Fruit fly (Drosophila melanogaster): Measurements from ENCODE around the gene betaTub97EF.
"Not testable (repeated sequence)": the region's sequence is repeated elsewhere in the genome, so short reads cannot be mapped to it uniquely, and the experiment has no call there.

betaTub97EF gene

DNA sequence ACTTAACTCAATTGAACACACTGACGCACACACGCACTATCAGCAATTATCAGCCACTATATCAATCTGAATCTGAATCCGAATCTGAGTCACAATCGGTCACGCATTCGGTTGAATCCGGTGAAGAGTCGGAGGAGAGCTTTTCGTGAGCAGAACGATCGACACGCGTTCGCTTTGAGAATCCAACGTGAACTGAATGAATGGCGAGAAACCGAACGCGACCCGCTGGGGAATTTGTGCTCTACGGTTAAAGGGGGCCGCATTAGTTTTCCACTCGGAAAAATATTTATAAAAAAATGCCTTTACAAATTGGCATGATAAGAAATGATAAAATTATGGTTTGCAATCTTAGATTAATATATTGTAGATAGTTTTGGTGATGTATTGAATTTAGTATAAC is at the start of gene betaTub97EF:
Gene betaTub97EF (minus strand): TSS at position 196 of the 400 bp plus-strand sequence.
- TF ChIP-seq ttk (optimal IDR thresholded peaks at IDR 0.05) (no peak), Myc (optimal IDR thresholded peaks at IDR 0.05) (no peak), Sin3A (optimal IDR thresholded peaks at IDR 0.05) (no peak), h (optimal IDR thresholded peaks at IDR 0.05) (no peak), psq (optimal IDR thresholded peaks at IDR 0.05) (no peak), insv (optimal IDR thresholded peaks at IDR 0.05) (no peak)

DNA sequence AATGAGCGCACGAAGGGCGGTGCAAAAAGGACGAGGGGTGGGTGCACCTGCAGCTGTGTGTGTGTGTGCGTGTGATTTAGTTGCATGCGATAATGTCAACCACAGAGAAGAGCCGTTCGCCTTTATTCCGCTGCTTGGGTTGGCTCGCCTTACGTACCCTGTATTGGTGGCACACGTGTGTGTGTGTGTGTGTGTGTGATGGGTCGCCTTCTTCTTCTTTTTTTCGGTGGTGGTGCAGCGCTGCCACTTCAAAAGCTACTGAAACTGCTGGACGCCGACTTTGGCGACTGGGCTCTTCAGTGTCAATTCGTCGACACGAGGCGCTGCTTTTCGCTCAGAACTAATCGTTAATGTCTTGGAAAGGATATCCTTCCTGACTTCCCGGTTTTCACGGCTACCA is 38.1 kb upstream of the betaTub97EF start, which contains the start of gene trv:
Gene trv (plus strand): TSS at position 301 of the 400 bp plus-strand sequence.
- TF ChIP-seq Myc (optimal IDR thresholded peaks at IDR 0.05): no peak
- no peak for TF ChIP-seq psq (optimal IDR thresholded peaks at IDR 0.05)
- no peak for TF ChIP-seq insv (optimal IDR thresholded peaks at IDR 0.05)
- no peak for TF ChIP-seq h (optimal IDR thresholded peaks at IDR 0.05)
- no peak for TF ChIP-seq Sin3A (optimal IDR thresholded peaks at IDR 0.05)
- TF ChIP-seq ttk (optimal IDR thresholded peaks at IDR 0.05): no peak

DNA sequence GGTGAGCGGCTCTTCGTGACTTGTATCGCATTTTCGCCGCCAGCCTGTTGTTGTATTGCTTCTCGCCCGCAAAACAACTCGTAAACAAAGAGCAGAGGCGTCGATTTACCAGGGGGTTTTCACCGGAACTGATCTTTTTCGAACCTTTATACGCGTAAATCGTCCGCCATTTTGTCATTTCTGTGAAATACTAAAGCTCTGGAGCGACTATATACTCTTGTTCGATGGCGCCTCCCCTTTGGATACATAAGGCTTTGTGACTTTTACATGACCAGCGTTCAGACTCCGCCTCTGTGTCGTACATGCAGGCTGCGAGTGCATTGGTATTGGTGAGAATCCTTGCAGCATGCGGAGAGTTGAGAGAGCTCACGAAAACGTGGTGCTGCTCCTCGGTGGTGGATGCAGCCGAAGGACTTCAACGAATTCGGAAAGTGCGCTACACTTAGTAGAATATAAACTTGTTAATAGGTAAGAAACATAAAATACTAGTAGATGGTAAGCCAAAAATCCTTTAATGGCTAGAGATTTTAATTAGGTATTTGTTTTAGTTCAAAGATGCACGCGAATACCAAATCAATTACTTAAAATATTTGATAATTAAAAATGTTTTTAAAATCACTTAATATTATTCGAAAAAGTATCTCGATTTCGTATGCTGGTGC is 37.2 kb upstream of the betaTub97EF start:
- TF ChIP-seq psq (optimal IDR thresholded peaks at IDR 0.05) (no peak), insv (optimal IDR thresholded peaks at IDR 0.05) (no peak)

DNA sequence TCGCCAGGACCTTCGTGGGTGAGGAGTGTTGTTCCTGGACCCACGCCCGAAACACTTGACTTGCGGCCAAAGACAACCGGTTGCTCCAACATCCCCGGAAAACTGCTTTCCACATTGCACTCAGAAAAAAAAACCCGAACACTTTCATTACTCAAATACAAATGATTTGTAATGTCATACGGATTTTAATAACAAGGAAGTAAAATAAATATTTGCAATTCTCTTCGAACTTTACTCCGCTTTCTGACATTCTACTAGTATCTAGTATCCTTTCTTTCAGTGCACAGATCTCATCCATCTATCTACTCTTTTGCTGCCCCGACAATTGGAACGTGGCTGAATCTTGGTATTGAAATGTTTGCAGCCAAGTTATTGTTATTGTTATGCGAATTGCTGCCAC is 32.4 kb upstream of the betaTub97EF start:
- TF ChIP-seq h (optimal IDR thresholded peaks at IDR 0.05) (no peak), Myc (optimal IDR thresholded peaks at IDR 0.05) (no peak), psq (optimal IDR thresholded peaks at IDR 0.05) (no peak), Sin3A (optimal IDR thresholded peaks at IDR 0.05) (no peak), ttk (optimal IDR thresholded peaks at IDR 0.05) (no peak), insv (optimal IDR thresholded peaks at IDR 0.05) (no peak)

DNA sequence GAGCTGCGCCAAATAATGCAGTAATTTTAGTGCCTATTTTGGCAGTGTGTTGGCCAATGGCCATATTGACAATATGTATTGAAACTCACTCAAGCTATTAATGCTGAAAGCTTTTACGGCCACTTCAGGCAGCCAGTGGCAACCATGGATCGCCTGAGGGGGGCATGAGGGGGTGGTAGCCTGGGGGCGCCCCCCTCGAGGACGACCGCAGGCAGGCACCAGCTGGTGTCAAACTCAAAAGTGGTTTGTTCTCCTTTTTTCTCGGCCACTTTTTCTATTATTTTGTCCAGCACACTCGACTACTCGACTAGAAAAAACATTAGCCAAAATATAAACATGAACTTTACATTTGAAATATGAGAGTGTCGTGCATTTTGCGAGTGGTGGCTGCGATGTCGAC is 31.6 kb upstream of the betaTub97EF start:
- TF ChIP-seq h (optimal IDR thresholded peaks at IDR 0.05): no peak
- TF ChIP-seq insv (optimal IDR thresholded peaks at IDR 0.05): no peak
- TF ChIP-seq ttk (optimal IDR thresholded peaks at IDR 0.05): no peak
- TF ChIP-seq Myc (optimal IDR thresholded peaks at IDR 0.05): no peak
- TF ChIP-seq psq (optimal IDR thresholded peaks at IDR 0.05): no peak
- TF ChIP-seq Sin3A (optimal IDR thresholded peaks at IDR 0.05): no peak

DNA sequence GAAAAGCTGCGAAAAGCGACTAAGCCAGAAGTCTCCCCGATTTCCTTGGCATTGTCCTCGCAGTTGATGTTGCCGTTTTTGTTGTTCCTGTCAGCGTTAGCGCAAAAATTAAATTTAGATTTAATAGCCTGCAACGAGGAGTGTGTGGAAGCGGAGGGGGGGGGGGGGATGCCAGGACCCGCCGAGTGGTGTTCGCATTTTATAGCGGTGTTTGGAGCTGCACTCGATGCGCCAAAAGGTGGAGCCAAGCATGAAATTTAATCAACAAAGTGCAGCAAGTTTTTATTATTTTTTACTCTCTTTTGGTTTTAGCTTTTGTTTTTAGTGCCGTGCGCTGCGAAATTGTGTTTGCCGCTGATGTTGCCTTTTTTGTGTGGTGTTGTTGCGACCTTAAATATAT is 26.8 kb upstream of the betaTub97EF start:
- TF ChIP-seq Myc (optimal IDR thresholded peaks at IDR 0.05): no peak
- no peak for TF ChIP-seq insv (optimal IDR thresholded peaks at IDR 0.05)
- no peak for TF ChIP-seq Sin3A (optimal IDR thresholded peaks at IDR 0.05)
- no peak for TF ChIP-seq psq (optimal IDR thresholded peaks at IDR 0.05)
- no peak for TF ChIP-seq h (optimal IDR thresholded peaks at IDR 0.05)
- TF ChIP-seq ttk (optimal IDR thresholded peaks at IDR 0.05): no peak

DNA sequence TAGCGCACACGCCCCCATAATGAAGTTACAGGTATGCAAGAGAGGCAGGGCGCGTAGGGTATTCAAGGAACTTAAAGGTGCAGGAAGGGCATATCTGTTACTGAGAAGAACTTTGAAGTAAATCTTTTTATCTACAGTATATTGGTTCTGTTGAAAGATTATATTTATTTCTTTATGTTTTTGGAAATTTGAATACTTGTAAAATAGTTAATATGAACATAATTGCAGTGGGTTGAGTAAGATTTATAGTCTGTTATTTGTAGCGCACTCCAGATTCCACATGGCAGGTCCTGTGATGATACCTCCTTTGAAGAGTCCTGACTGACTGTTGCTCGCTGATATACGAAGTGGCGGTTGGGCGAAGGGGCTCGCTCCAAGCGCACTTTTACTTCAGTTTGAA is 15.8 kb upstream of the betaTub97EF start:
- TF ChIP-seq insv (optimal IDR thresholded peaks at IDR 0.05) (no peak), h (optimal IDR thresholded peaks at IDR 0.05) (no peak), Myc (optimal IDR thresholded peaks at IDR 0.05) (no peak), Sin3A (optimal IDR thresholded peaks at IDR 0.05) (no peak), psq (optimal IDR thresholded peaks at IDR 0.05) (no peak), ttk (optimal IDR thresholded peaks at IDR 0.05) (no peak)

DNA sequence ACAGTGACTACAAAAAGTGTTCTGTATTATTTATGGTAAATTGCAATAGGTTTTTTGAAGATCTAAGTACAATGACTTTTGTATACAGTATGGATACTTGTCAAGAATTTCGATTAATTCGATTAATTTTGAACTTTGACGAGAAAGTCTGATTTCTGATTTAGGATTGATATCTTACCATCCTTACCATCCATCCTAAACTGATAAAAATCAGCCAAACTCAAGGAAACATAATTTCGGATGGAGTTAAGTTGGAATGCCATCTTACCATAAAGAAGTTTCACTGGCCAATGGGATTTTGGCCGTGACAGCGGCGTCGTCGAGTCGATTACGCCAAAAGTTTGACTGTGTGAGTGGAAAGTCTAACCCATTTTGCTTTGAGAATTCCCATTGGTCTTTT is 2.5 kb upstream of the betaTub97EF start, which contains the start of gene CG4815:
Gene CG4815 (minus strand): TSS at position 101 of the 400 bp plus-strand sequence.
- no peak for TF ChIP-seq Sin3A (optimal IDR thresholded peaks at IDR 0.05)
- TF ChIP-seq psq (optimal IDR thresholded peaks at IDR 0.05): no peak
- TF ChIP-seq insv (optimal IDR thresholded peaks at IDR 0.05): no peak
- TF ChIP-seq ttk (optimal IDR thresholded peaks at IDR 0.05): no peak
- TF ChIP-seq Myc (optimal IDR thresholded peaks at IDR 0.05): no peak
- TF ChIP-seq h (optimal IDR thresholded peaks at IDR 0.05): no peak

DNA sequence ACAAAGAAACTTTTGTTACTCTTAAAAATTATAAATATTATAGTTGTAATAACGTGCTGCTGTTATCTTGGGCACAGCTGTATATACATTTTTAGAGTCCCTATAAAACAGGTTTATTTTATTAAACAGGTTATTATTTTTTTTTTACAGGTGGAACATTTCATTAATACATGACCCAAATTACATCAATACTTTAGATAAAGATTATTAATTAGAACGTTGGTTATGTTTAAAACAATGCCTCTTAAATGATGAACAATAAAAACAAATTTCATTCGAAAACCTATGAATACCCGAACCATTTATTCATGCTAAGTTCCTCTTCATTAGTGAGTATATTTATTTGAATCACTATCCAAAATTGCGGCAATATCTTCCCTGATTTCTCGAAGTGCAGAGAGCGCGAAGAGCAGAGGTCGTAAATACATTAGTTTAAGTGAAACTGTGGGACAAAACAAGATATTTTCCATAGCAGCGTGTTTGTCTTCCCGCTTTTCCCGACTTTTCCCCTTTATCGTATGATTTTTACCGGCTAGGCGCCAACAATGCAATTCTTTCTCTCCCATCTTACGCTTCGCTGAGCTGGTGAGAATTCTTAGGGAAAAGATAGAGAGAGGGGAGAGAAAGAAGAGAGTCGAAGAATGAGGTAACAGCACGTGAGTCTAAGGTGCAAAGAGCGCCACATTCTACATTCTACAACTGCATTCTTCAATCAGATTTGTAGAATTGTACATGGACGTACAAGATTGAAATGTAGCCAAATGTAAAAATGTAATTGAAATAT is 655 bp upstream of the betaTub97EF start:
- TF ChIP-seq Sin3A (optimal IDR thresholded peaks at IDR 0.05) (no peak), insv (optimal IDR thresholded peaks at IDR 0.05) (no peak), ttk (optimal IDR thresholded peaks at IDR 0.05) (no peak), Myc (optimal IDR thresholded peaks at IDR 0.05) (no peak), h (optimal IDR thresholded peaks at IDR 0.05) (no peak)

DNA sequence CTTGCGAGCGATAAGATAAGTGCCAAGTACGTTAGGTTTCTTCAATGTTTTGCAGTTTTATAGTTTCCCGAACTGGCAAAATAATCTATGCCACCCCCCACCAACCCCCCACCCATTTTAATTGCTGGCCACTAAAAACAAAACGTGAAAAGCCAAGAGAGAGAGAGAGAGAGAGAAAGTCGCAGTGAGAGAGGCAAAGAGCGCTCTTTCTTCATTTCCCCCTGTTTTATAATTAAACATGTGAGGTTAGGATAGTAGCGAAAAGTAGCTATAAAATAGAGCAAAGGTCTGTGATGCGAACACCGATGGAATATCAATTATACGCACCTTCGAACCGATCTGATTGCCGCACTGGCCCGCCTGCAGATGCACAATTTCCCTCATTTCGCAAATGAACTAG is 412 bp downstream of the betaTub97EF start:
- TF ChIP-seq ttk (optimal IDR thresholded peaks at IDR 0.05) (no peak), h (optimal IDR thresholded peaks at IDR 0.05) (no peak), Myc (optimal IDR thresholded peaks at IDR 0.05) (no peak), Sin3A (optimal IDR thresholded peaks at IDR 0.05) (no peak), psq (optimal IDR thresholded peaks at IDR 0.05) (no peak), insv (optimal IDR thresholded peaks at IDR 0.05) (no peak)

DNA sequence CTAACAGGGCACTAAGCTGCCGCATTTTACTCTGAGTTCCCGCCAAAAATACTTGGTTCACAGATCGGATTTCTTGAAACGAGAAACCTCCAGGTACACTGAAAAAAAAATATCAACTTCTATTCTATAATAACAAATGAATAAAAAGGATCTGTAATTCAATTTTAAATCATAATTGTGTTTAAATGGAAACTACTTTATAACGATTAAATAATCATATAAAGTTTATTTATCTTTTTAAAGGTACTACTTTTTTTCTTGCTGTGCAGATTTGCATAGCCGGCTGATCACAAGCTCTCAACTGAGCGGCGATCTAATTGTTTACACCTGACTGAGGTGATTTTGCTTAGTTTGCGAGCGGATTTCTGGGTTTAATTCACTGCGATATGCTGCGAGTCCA is 855 bp downstream of the betaTub97EF start:
- TF ChIP-seq Myc (optimal IDR thresholded peaks at IDR 0.05) (no peak), psq (optimal IDR thresholded peaks at IDR 0.05) (no peak), insv (optimal IDR thresholded peaks at IDR 0.05) (no peak), ttk (optimal IDR thresholded peaks at IDR 0.05) (no peak), h (optimal IDR thresholded peaks at IDR 0.05) (no peak), Sin3A (optimal IDR thresholded peaks at IDR 0.05) (no peak)

DNA sequence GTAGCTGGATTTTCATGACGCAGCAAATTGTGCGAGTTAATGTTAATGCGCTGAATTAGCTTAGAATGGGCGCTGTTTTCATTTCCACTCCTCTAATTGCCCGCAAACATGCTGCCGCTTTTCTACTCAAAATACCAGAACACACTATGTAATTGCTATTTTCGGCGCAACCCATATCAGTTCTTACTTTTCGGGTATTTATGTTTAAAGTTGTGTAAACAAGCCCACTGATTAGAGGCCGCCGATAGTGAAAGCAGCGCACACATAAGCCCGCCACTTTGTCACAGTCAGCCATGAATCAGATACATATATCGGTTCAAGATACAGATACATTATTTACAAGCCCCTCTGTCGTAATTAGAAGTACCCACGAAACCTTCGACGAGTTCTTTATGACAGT is 1.4 kb downstream of the betaTub97EF start:
- TF ChIP-seq insv (optimal IDR thresholded peaks at IDR 0.05) (no peak), ttk (optimal IDR thresholded peaks at IDR 0.05) (no peak)

DNA sequence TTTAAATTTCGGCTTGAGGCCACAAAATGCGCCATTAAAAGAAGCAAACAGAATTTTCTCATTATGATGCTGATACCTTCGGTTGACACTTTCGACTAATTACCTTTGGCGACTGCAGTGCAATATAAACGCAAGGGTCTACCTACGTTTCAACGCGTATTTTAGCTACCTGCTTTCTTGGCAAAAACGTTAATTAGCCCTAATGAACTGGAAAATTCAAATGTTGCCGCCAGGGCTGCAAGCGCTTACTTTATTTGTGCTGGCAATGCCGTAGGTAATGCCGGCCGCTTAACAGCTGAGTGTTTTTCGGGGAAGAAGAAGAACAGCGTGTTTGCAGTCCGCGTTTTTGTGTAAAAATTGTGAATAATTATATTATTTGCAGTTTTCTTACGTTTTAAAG is 25.1 kb downstream of the betaTub97EF start, which contains the start of the genes CG31131 and CG4849:
Gene CG31131 (minus strand): TSS at position 101 of the 400 bp plus-strand sequence.
Gene CG4849 (plus strand): TSS at position 297 of the 400 bp plus-strand sequence.
- TF ChIP-seq insv, h, Myc (optimal IDR thresholded peaks at IDR 0.05): not testable (repeated sequence)

Measured in Kc167 (cell line).